Fruit fly (Drosophila melanogaster) Kc167 (cell line): ENCODE measurements around the gene Mbs.

ENCODE experiments used
- Myc ChIP-seq: fragments of >200 bp; optimal IDR thresholded peaks from 2 replicates; lab custom pipeline; 2017; ENCODE audit warnings: missing external identifiers
- Sin3A ChIP-seq: fragments of >200 bp; optimal IDR thresholded peaks from 2 replicates; lab custom pipeline; 2018; ENCODE audit warnings: missing external identifiers
- h ChIP-seq: fragments of >200 bp; optimal IDR thresholded peaks from 3 replicates; lab custom pipeline; 2018; ENCODE audit warnings: missing external identifiers
- insv ChIP-seq: fragments of >200 bp; optimal IDR thresholded peaks from 3 replicates; lab custom pipeline; 2018; ENCODE audit warnings: missing external identifiers
- psq ChIP-seq: fragments of >200 bp; optimal IDR thresholded peaks from 2 replicates; lab custom pipeline; 2017; ENCODE audit warnings: missing external identifiers
- ttk ChIP-seq: sonication (Bioruptor generic); optimal IDR thresholded peaks from 2 replicates; lab custom pipeline; 2017; ENCODE audit warnings: missing external identifiers

DNA sequence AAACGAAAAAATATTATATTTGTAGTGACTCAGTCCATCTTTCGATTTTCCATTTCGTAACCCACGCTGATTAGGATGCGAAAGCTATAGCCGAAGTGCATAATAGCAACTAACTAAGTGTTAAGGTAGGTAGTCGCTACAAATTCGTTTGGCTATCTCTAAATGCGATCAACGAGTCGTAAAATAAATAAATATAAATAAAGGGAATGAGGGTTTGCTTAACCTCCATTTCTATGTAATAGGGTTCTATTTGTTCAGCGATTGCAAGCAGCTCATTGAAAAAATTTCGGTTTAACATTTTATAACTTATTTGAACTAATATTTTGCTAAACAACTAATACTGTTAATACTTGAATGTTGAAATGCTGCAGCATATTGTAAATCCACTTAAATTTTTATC lies 41.6 kb upstream of the Mbs start:
- TF ChIP-seq psq (lab: Kevin White, UChicago) (no peak), insv (lab: Kevin White, UChicago) (no peak), h (lab: Kevin White, UChicago) (no peak), Sin3A (no peak), ttk (no peak), Myc (lab: Kevin White, UChicago) (no peak)
